Worm (Caenorhabditis elegans) whole organism, midembryonic: ENCODE results near the gene D2024.1.

Source experiments
- T22C8.4 ChIP-seq: fragments of 200-800 bp; sonication (Bioruptor generic); IDR thresholded peaks from 2 replicates; pipeline ENCODE4 v1.3.6; 2022; ENCODE audit warnings: missing genetic modification characterization, missing compliant biosample characterization
- cog-1 ChIP-seq: sonication (generic microtip); optimal IDR thresholded peaks from 2 replicates; lab custom pipeline; 2016; ENCODE audit warnings: missing genetic modification characterization, missing compliant biosample characterization
- flt-1 ChIP-seq: fragments of 200-800 bp; sonication (Bioruptor generic); IDR thresholded peaks from 2 replicates; pipeline ENCODE4 v1.3.6; 2022; ENCODE audit warnings: missing genetic modification characterization, missing compliant biosample characterization
- klf-2 ChIP-seq: fragments of 200-800 bp; sonication (Bioruptor generic); conservative IDR thresholded peaks from 2 replicates; pipeline ENCODE4 v1.3.6; 2022; ENCODE audit warnings: missing genetic modification reagents, missing genetic modification characterization, missing compliant biosample characterization
- med-1 ChIP-seq: sonication (generic microtip); optimal IDR thresholded peaks from 2 replicates; lab custom pipeline; 2017; ENCODE audit warnings: missing genetic modification characterization, mild to moderate bottlenecking, missing compliant biosample characterization, antibody characterized with exemption, missing genetic modification reagents; ENCODE audit not compliant: insufficient read depth
- ref-1 ChIP-seq: fragments of 200-800 bp; sonication (Bioruptor generic); conservative IDR thresholded peaks from 2 replicates; pipeline ENCODE4 v1.3.6; 2022; ENCODE audit warnings: missing genetic modification reagents, missing genetic modification characterization, missing compliant biosample characterization
- tab-1 ChIP-seq: fragments of 200-800 bp; sonication (Bioruptor generic); IDR thresholded peaks from 2 replicates; pipeline ENCODE4 v1.3.6; 2022; ENCODE audit warnings: missing genetic modification characterization, missing compliant biosample characterization
- ztf-23 ChIP-seq: fragments of 200-800 bp; sonication (Bioruptor generic); IDR thresholded peaks from 2 replicates; pipeline ENCODE4 v1.3.6; 2022; ENCODE audit warnings: missing genetic modification reagents, missing genetic modification characterization, missing compliant biosample characterization
- ztf-29 ChIP-seq: fragments of 200-800 bp; sonication (Bioruptor generic); IDR thresholded peaks from 2 replicates; pipeline ENCODE4 v1.3.6; 2022; ENCODE audit warnings: missing genetic modification reagents, missing genetic modification characterization, missing compliant biosample characterization

DNA sequence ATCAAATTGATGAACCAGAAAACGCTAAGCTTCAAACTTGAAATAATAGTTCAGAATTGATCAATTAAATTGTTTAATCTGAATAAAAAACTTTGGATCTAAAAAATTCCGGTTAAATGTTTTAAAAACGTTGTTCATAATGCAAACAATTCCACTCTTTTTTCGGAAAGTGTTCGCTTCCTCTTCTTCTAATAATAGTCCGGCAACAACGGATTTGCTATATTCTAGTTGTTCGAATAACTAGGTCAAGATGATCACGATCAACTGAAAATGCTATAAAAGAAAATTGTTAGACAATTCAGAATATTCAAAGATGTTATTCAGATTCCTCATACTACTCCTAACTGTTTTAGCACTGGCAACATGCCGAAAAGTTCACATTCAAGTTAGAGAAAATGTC, 16.4 kb upstream of the D2024.1 start, which contains the start of gene D2024.4:
- TF ChIP-seq tab-1 (GFP tag; lab: Robert Waterston, UW), result no peak
- TF ChIP-seq med-1 (GFP tag; lab: Kevin White, UChicago), result no peak
- TF ChIP-seq ref-1 (GFP tag; lab: Robert Waterston, UW), result no peak
- TF ChIP-seq cog-1 (tag; lab: Kevin White, UChicago), result no peak
- no peak for TF ChIP-seq klf-2 (GFP tag; lab: Robert Waterston, UW)
- no peak for TF ChIP-seq flt-1
- no peak for TF ChIP-seq ztf-23 (GFP tag; lab: Robert Waterston, UW)
- TF ChIP-seq ztf-29 (GFP tag; lab: Robert Waterston, UW), result no peak
- no peak for TF ChIP-seq T22C8.4 (GFP tag; lab: Robert Waterston, UW)
